Fruit fly (Drosophila melanogaster) S2 (cell line): ENCODE data around the gene CG15387.

Source experiments
- CG8478 ChIP-seq: fragments of >200 bp; optimal IDR thresholded peaks from 2 replicates; lab custom pipeline; 2018
- CTCF ChIP-seq, 2 experiments: fragments of >200 bp; optimal IDR thresholded peaks; 2 replicates each; lab custom pipeline; 2018

Gene CG15387

DNA sequence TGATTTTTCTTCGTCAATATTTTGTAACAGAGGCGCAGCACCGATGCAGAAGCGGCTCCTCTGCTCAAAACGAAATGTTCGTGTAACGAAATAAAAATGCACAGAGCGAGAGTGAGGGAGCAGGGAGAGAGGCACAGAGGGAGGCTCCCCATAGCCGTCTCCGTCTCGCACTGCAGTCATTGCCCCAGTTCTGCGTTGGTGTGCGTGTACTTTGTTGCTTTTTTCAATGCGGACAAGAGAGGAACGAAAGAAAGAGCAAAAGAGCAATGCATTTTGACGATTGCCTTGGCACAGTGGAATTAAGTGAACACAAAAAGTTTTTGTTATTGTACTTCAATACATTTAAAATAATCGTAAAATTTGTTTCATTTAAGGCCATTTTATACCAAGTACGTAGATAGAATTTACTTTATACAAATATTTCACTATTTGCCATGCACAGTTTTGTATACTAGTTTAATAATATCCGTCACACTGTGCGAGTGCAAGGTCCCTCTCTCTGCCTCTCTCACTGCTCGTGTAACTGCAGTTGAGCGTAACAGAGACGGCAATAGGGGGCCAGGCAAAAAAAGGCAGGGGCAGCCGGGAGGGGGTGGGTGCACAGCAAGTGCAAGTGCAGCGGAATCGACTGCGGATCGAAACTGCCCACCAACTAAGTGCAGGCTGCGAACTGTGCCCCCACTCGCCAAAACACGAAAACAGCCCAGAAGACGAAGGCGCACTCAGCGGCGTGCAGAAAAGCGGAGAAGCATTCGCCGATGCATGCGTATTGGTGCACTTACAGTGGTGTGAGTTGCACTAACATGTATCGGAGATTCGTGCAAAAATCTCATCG is 23.9 kb downstream of the CG15387 start:
- no peak for TF ChIP-seq CG8478 (lab: Kevin White, UChicago)
- no peak for TF ChIP-seq CTCF (optimal IDR thresholded peaks at IDR 0.05; lab: Kevin White, UChicago)

DNA sequence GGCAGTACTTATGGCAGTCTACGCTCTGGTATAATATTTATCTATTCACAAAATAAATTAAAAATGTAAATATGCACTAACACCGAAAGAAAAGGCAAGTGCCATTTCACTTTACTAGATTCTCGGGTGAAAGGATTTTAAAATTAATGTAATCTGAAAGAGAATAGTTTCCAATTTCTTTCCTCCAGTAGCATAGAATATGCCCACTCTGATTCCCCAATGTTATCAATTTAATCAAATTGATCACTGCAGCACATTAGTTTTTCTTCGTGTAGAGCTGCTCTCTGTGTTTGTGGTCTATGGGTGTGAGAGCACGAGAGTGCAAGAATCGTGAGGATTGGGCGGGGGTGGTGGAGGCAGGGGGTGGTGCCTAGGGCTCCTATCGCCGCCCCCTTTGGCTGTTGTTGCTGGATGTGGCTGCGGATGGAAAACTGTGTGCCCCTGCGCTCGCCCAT is 25.0 kb downstream of the CG15387 start:
- TF ChIP-seq CG8478 (lab: Kevin White, UChicago) (no peak), CTCF (optimal IDR thresholded peaks at IDR 0.05; lab: Kevin White, UChicago) (no peak)

DNA sequence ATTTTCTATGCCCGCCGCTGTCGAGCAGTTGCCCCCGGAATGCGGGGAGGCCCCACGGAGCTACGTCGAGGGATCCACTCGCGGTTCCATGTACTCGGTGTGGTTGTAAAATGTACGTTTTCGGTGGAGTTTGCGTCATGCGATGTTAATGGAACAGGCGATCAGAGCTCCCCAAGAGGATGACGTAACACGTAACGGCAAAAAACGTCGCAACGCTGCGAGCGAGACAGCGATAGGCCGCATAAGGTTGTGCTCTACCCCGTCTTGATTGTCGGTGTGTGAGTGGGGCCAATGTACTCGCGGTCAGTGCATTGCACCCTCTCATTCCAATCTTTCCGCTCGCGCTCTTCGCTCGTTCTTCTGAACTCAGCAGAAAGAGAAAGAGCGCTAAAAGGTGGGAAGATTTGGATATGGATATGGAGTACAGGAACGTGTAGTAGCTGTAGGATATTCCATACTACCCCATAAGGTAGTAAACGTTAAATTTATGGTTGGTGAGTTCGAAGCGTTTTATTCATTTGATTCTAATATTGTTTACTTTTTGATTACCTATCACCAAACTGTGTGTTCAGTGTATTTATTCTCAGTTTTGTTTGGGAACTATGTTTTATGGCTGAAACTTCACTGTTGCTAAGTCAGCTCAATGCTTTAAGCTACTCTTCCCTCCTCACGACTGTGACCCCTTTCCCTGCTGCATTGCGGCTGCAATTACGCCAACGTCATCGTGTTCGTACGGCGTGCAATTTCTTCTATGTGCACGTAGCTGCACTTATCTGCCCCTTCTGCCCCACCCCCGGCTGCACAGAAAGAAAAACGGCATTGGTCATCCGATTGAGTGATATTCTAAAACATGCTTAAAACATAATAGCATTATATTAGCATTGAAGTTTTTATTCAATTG is 25.7 kb downstream of the CG15387 start:
- TF ChIP-seq CTCF (optimal IDR thresholded peaks at IDR 0.05; lab: Kevin White, UChicago) (no peak), CG8478 (lab: Kevin White, UChicago) (no peak)

DNA sequence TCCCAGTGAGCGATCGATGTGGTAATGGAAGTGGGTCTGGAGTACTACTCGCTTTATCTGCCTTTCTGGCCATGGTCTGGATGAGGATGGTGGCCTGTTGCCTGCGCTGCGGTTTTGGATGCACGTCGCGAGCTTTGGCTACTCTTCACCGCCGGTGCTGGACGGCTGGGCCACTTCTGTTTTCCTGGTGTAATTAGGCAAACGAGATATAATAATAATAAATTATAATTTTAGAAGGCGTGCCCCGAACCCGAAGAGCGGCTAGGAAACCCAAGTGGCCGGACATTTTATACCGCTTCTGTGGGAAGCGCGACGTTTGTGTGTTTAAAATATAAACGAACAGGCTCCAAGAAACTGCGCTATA is 26.7 kb downstream of the CG15387 start:
- TF ChIP-seq CTCF (optimal IDR thresholded peaks at IDR 0.05; lab: Kevin White, UChicago), result no peak
- TF ChIP-seq CG8478 (lab: Kevin White, UChicago), result no peak

DNA sequence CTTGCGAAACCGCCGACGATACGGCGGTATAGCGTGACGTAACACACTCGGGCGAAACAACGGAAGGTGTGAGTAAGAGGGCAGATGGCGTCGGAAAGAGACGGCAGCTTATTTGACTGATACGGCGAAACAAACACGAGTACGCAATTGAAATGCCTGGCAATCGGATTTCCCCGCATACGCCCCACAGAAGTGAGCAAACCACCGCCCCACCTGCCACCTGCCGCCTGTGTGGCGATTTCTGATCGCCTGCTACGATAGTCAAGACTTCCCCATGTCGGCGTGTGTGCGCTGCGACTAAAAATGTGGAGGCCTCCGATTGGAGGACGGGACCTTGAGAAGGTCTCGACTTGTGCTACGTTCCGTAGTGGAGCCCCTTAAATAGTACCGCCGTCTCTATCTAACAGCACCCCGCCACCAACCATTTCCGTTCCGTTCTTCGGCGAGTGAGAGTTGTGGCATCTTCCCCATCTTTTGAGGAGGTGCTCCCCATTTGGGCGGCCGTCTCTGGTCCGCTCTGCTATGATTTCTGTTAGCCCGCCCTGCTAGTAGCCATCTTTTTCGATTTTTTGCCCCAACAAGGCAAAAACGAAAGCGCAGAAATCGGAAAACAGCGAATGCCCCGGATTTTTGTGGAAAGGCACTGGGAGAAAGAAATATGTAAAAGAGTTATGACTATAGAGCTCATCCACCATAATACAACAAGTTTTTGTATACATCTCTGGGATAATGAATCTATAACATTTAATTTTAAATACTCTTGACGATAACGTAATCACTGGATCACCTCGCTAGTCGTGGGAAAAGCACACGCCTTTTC is 27.3 kb downstream of the CG15387 start:
- TF ChIP-seq CG8478 (lab: Kevin White, UChicago) (peak; percentile 31), CTCF (optimal IDR thresholded peaks at IDR 0.05; lab: Kevin White, UChicago) (no peak)

DNA sequence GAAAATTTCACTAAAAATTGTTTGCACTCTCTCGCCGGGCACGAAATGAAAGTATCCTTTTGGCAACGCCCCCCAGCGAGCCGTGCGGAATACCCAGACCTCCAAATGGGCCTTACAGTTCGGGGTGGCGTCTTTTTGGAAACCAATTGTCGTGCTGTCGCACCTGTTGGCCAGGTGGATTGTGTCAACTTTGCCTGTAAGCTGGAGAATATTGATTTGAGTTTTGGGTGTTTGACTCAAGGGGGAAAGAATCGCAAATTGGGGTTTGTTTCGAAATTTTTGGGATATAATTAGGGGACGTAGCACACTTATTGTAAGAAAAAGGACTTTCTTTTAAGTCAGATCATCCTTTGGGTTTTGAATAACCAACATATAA is 28.0 kb downstream of the CG15387 start:
- no peak for TF ChIP-seq CTCF (optimal IDR thresholded peaks at IDR 0.05; lab: Kevin White, UChicago)
- TF ChIP-seq CG8478 (lab: Kevin White, UChicago), result no peak

DNA sequence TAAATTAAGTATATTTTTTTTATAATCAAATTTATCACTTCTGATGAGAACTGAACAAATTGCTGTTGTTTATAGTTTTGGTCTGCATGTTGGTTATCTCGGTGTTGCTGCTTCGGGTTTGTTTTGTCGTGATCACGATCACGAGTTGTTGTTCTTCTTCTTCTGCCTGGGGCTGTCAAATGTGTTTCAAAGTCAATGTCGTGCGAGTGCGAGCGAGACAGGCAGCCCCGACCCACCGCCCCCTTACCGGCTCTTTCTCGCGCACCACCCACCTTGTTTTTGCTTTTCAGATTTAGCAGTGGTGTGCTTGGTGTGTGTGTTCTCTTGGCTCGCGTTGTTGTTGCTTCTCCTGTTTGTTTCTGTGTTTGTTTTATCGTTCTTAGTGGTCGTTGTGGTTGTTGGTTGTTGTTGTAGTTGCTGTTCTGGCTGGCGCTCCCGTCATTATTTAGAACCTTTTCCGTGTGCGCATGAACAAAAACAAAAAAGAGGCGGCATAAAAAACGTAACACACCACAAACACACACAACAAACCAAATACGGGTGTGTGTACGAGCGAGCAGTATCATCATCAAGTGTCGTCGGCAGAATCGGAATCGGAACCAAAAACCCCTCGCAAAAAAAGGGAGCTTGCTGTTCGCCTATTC is 28.5 kb downstream of the CG15387 start, which contains the start of gene COX7AL2:
Gene COX7AL2 (minus strand): TSS at position 438 of the 644 bp plus-strand sequence.
- no peak for TF ChIP-seq CG8478 (lab: Kevin White, UChicago)
- no peak for TF ChIP-seq CTCF (optimal IDR thresholded peaks at IDR 0.05; lab: Kevin White, UChicago)

DNA sequence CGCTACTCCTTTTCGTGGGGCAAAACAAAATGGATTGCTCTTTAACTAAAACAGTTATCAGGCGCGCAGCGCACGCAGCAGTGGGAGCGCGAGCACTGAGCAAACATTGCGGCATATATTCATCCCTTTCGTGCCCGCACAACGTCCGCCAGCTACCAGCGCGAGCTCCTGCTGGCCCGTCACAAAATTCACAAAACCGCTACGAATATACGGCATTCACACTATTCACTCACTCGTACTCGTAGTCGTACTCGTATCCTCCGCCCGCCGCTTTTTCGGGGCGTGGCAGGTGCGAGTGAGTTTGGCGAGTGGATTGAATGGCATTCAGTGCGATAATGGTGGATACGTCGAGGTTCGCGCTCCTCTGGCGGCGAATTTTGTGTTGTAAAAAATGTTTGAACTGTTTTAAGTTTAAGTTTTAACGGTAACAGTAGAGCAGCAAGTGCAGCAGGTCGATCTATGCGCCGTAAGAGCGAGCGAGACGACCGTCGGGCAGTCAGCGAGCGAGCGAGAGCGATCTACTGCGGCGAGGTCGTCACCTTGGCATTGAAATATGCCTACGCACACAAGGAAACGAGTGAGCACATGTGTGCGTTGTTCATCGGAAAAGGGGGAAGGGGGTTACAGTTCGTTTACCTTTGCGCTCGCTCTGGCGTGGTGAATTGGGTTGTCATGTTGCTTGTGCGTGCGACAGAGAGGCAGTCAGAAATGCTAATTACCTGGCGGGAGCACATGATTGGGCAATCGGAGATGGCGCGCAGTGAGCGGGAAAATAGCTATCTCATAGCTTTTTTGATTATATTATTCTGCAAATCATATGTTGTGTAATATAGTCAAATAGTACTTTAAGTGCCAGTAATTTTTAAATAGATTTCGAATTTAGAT is 29.3 kb downstream of the CG15387 start:
- no peak for TF ChIP-seq CTCF (optimal IDR thresholded peaks at IDR 0.05; lab: Kevin White, UChicago)
- no peak for TF ChIP-seq CG8478 (lab: Kevin White, UChicago)

DNA sequence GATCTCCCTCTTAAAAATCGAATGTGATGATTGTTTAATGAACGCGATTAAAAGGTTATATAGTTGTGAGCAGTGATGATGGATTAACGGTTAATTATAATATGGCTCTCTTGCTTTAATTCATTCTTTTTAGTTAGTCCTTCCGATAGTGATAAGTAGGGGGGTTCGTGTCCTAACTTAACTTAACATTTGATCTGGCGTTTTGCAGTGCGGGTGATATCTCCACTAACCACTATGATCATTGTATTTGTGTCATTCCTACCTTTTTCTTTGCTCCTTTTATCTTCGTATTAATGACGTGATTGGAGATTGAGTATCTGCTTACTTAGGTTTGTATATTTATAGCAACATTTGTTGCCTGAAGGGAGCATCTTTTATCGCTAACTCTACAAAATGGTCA is 30.8 kb downstream of the CG15387 start:
- TF ChIP-seq CTCF (optimal IDR thresholded peaks at IDR 0.05; lab: Kevin White, UChicago) (peak; percentile 51 to 54), CG8478 (lab: Kevin White, UChicago) (no peak)

DNA sequence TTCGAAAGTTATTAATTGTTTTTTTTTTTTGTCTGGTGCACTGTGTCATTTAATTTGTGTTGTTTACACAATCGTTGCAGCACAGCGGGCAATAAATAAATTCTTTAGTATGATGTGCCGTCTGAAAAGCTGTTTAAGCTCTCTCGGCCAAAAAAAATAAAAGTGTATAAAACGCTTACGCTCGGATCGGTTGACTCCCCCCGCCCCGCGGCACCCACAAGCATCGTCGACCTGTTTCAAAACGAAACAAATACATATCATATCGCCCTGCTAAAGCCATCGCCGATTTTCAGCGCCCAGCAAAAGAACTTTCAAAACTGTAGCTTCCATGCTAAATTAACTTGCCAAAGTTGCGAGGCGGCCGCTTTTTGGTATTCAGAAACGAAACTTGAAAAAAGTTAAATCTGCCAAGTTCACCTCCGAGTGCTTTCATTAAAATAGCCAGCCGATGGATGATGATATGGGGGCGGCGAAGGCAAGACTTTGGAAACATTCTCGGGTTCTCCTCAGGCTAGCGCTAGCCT is 31.7 kb downstream of the CG15387 start:
- TF ChIP-seq CTCF (optimal IDR thresholded peaks at IDR 0.05; lab: Kevin White, UChicago) (no peak), CG8478 (lab: Kevin White, UChicago) (no peak)

DNA sequence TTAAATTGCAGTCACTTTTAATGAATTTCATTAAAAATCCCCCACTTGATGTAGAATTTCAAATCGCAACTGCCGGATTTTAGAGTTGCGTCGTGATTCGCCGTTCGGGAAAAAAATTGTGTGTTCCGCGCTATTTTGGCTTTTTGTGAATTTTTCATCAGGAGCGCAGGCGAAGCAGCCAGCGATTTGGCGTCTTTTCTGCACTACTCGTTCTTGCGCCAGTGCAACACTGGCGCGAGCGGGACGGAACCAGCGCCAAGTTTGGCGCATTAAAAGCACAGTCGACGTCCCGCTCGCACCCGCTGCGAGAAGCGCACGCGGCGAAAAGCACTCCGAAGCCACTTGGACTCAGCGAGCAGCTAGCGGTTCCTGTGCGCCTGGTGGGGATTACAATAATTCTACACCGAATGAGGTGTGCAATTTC is 32.7 kb downstream of the CG15387 start:
- TF ChIP-seq CG8478 (lab: Kevin White, UChicago) (no peak), CTCF (optimal IDR thresholded peaks at IDR 0.05; lab: Kevin White, UChicago) (peak in 1 of 2 experiments; percentile 10)

DNA sequence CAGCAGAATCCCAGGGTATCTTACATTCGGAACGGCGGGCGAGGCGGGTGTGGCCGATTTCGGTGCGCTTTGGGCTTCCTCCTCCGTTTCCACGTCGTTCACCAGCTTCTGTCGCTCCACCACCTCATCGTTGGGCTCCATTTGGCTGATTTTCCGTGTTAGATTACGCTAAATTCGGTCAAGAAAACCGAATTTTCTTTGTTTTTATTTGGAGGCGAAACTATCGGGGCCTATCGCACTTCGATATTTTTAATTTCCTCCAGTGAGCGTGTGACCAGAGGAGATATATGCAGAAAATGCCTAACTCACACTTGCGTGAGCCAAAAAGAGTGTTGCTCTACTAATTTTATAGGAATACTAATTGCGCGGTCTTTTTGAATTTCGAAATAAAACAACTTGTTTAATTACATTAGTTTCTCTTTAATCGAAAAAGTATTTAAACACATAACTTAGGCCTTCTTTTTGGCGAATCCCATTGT is 33.9 kb downstream of the CG15387 start, which contains the start of gene CG10874:
Gene CG10874 (minus strand): TSS at position 264 of the 479 bp plus-strand sequence.
- TF ChIP-seq CG8478 (lab: Kevin White, UChicago) (no peak), CTCF (optimal IDR thresholded peaks at IDR 0.05; lab: Kevin White, UChicago) (no peak)
